Worm (Caenorhabditis elegans) whole organism, midembryonic: ENCODE data around the gene C18H7.6.

Source experiments
- T22C8.4 ChIP-seq: fragments of 200-800 bp; sonication (Bioruptor generic); IDR thresholded peaks from 2 replicates; pipeline ENCODE4 v1.3.6; 2022; ENCODE audit warnings: missing genetic modification characterization, missing compliant biosample characterization
- cog-1 ChIP-seq: sonication (generic microtip); optimal IDR thresholded peaks from 2 replicates; lab custom pipeline; 2016; ENCODE audit warnings: missing genetic modification characterization, missing compliant biosample characterization
- flt-1 ChIP-seq: fragments of 200-800 bp; sonication (Bioruptor generic); IDR thresholded peaks from 2 replicates; pipeline ENCODE4 v1.3.6; 2022; ENCODE audit warnings: missing genetic modification characterization, missing compliant biosample characterization
- klf-2 ChIP-seq: fragments of 200-800 bp; sonication (Bioruptor generic); conservative IDR thresholded peaks from 2 replicates; pipeline ENCODE4 v1.3.6; 2022; ENCODE audit warnings: missing genetic modification reagents, missing genetic modification characterization, missing compliant biosample characterization
- med-1 ChIP-seq: sonication (generic microtip); optimal IDR thresholded peaks from 2 replicates; lab custom pipeline; 2017; ENCODE audit warnings: missing genetic modification characterization, mild to moderate bottlenecking, missing compliant biosample characterization, antibody characterized with exemption, missing genetic modification reagents; ENCODE audit not compliant: insufficient read depth
- tab-1 ChIP-seq: fragments of 200-800 bp; sonication (Bioruptor generic); IDR thresholded peaks from 2 replicates; pipeline ENCODE4 v1.3.6; 2022; ENCODE audit warnings: missing genetic modification characterization, missing compliant biosample characterization
- ztf-23 ChIP-seq: fragments of 200-800 bp; sonication (Bioruptor generic); IDR thresholded peaks from 2 replicates; pipeline ENCODE4 v1.3.6; 2022; ENCODE audit warnings: missing genetic modification reagents, missing genetic modification characterization, missing compliant biosample characterization
- ztf-29 ChIP-seq: fragments of 200-800 bp; sonication (Bioruptor generic); IDR thresholded peaks from 2 replicates; pipeline ENCODE4 v1.3.6; 2022; ENCODE audit warnings: missing genetic modification reagents, missing genetic modification characterization, missing compliant biosample characterization

DNA sequence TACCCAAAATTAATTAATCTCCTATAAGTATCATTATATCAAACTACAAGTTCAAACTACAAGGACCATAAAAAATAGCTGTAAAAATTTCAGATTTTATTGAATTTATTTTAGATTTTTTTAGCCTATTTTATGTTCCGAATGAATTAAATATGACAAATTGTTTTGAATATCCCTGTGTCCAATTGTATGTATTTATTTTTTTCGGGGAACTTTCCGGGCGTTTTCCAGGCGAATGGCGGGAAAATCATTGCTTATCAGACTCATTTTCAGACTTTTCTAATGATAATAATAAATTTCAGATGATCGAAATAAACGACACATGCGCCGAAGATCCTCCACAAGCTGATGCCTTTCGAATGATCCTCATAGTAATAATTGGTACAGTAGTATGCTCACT lies 44.3 kb downstream of the C18H7.6 start, which contains the start of gene F56A11.4:
- TF ChIP-seq flt-1 (GFP tag; lab: Robert Waterston, UW) (no peak), klf-2 (GFP tag; lab: Robert Waterston, UW) (no peak), T22C8.4 (GFP tag; lab: Robert Waterston, UW) (no peak), cog-1 (no peak), ztf-29 (GFP tag; lab: Robert Waterston, UW) (no peak), med-1 (no peak), ztf-23 (no peak), tab-1 (GFP tag; lab: Robert Waterston, UW) (no peak)
